Fruit fly (Drosophila melanogaster) Kc167 (cell line): ENCODE measurements around the gene CG7601.

ENCODE experiments used
- Sin3A ChIP-seq: fragments of >200 bp; optimal IDR thresholded peaks from 2 replicates; lab custom pipeline; 2018; ENCODE audit warnings: missing external identifiers
- h ChIP-seq: fragments of >200 bp; optimal IDR thresholded peaks from 3 replicates; lab custom pipeline; 2018; ENCODE audit warnings: missing external identifiers
- insv ChIP-seq: fragments of >200 bp; optimal IDR thresholded peaks from 3 replicates; lab custom pipeline; 2018; ENCODE audit warnings: missing external identifiers
- psq ChIP-seq: fragments of >200 bp; optimal IDR thresholded peaks from 2 replicates; lab custom pipeline; 2017; ENCODE audit warnings: missing external identifiers

- TF ChIP-seq h (lab: Kevin White, UChicago), result no peak
- no peak for TF ChIP-seq Sin3A (lab: Kevin White, UChicago)
- no peak for TF ChIP-seq insv (lab: Kevin White, UChicago)
- no peak for TF ChIP-seq psq (lab: Kevin White, UChicago)
These were observed 40.8 kb downstream of the CG7601 start for dm6 chr3R:29695744-29696143.
